Worm (Caenorhabditis elegans) whole organism, early embryonic: Measurements from ENCODE around the gene C06C3.12.

Experiments
- B0310.2 ChIP-seq: sonication (generic microtip); optimal IDR thresholded peaks from 2 replicates; lab custom pipeline; 2016; ENCODE audit warnings: mild to moderate bottlenecking, missing genetic modification characterization, missing compliant biosample characterization
- F13C5.2 ChIP-seq: sonication (generic microtip); optimal IDR thresholded peaks from 2 replicates; lab custom pipeline; 2017; ENCODE audit warnings: mild to moderate bottlenecking, missing genetic modification characterization, inconsistent platforms, missing compliant biosample characterization
- aly-1 ChIP-seq: sonication (generic microtip); optimal IDR thresholded peaks from 2 replicates; lab custom pipeline; 2016; ENCODE audit warnings: missing genetic modification characterization, missing compliant biosample characterization
- ama-1 ChIP-seq: fragments of 150-350 bp; optimal IDR thresholded peaks from 2 replicates; lab custom pipeline; 2014
- ceh-13 ChIP-seq: fragments of 200-800 bp; sonication (Bioruptor generic); optimal IDR thresholded peaks from 2 replicates; lab custom pipeline; 2018; ENCODE audit warnings: mild to moderate bottlenecking, missing genetic modification characterization, missing compliant biosample characterization
- ceh-36 ChIP-seq: sonication (generic microtip); optimal IDR thresholded peaks from 2 replicates; lab custom pipeline; 2016; ENCODE audit warnings: missing genetic modification characterization, inconsistent platforms, missing compliant biosample characterization
- ets-7 ChIP-seq: sonication (generic microtip); optimal IDR thresholded peaks from 2 replicates; lab custom pipeline; 2016; ENCODE audit warnings: missing genotype, missing genetic modification characterization, missing compliant biosample characterization
- flt-1 ChIP-seq: fragments of 200-800 bp; sonication (Bioruptor generic); IDR thresholded peaks from 2 replicates; pipeline ENCODE4 v1.3.6; 2022; ENCODE audit warnings: missing genetic modification characterization, missing compliant biosample characterization
- hmbx-1 ChIP-seq: sonication (generic microtip); optimal IDR thresholded peaks from 2 replicates; lab custom pipeline; 2016; ENCODE audit warnings: mild to moderate bottlenecking, missing genetic modification characterization, missing compliant biosample characterization
- hmg-4 ChIP-seq: fragments of 200-800 bp; sonication (Bioruptor generic); optimal IDR thresholded peaks from 2 replicates; lab custom pipeline; 2018; ENCODE audit warnings: mild to moderate bottlenecking, missing genetic modification characterization, missing compliant biosample characterization
- hnd-1 ChIP-seq: sonication (generic microtip); optimal IDR thresholded peaks from 2 replicates; lab custom pipeline; 2016; ENCODE audit warnings: missing genetic modification characterization, missing compliant biosample characterization
- pes-1 ChIP-seq: fragments of 200-800 bp; sonication (Bioruptor generic); IDR thresholded peaks from 2 replicates; pipeline ENCODE4 v1.3.6; 2022; ENCODE audit warnings: missing genetic modification reagents, missing genetic modification characterization, missing compliant biosample characterization
- scrt-1 ChIP-seq: fragments of 200-800 bp; sonication (Bioruptor generic); IDR thresholded peaks from 2 replicates; pipeline ENCODE4 v1.3.6; 2022; ENCODE audit warnings: missing genetic modification characterization, missing compliant biosample characterization
- sea-1 ChIP-seq: fragments of 200-800 bp; sonication (Bioruptor generic); conservative IDR thresholded peaks from 2 replicates; pipeline ENCODE4 v1.3.6; 2022; ENCODE audit warnings: missing genetic modification characterization, missing compliant biosample characterization
- tbx-11 ChIP-seq: fragments of 200-800 bp; sonication (Bioruptor generic); IDR thresholded peaks from 2 replicates; pipeline ENCODE4 v1.3.6; 2022; ENCODE audit warnings: missing genetic modification characterization, missing compliant biosample characterization
- tbx-37 ChIP-seq: fragments of 200-800 bp; sonication (Bioruptor generic); conservative IDR thresholded peaks from 2 replicates; pipeline ENCODE4 v1.3.6; 2022; ENCODE audit warnings: missing genetic modification reagents, missing genetic modification characterization, missing compliant biosample characterization
- tra-4 ChIP-seq: sonication (generic microtip); optimal IDR thresholded peaks from 2 replicates; lab custom pipeline; 2017; ENCODE audit warnings: missing genetic modification characterization, missing compliant biosample characterization

Gene C06C3.12

ce11 chrII:9352669-9353068 is 22.2 kb upstream of the C06C3.12 start, which contains the start of the genes sdhb-1 and cup-15:
Gene sdhb-1 (minus strand): TSS chrII:9352731.
Gene cup-15 (plus strand): TSS chrII:9353000.
- no peak for TF ChIP-seq tbx-11 (GFP tag; lab: Robert Waterston, UW)
- TF ChIP-seq ceh-36 (tag; lab: Kevin White, UChicago) = no peak
- no peak for TF ChIP-seq hnd-1 (tag; lab: Kevin White, UChicago)
- TF ChIP-seq aly-1 = no peak
- TF ChIP-seq tra-4 (tag; lab: Kevin White, UChicago) = no peak
- no peak for TF ChIP-seq pes-1 (GFP tag; lab: Robert Waterston, UW)
- TF ChIP-seq ama-1 (lab: Kevin White, UChicago) = no peak
- no peak for TF ChIP-seq ceh-13 (GFP tag; lab: Kevin White, UChicago)
- TF ChIP-seq sea-1 (GFP tag; lab: Robert Waterston, UW) = no peak
- TF ChIP-seq hmg-4 = no peak
- no peak for TF ChIP-seq tbx-37
- no peak for TF ChIP-seq scrt-1
- TF ChIP-seq hmbx-1 = no peak
- TF ChIP-seq F13C5.2 (tag; lab: Kevin White, UChicago) = no peak
- TF ChIP-seq ets-7 (tag; lab: Kevin White, UChicago) = no peak
- no peak for TF ChIP-seq B0310.2 (tag; lab: Kevin White, UChicago)
- no peak for TF ChIP-seq flt-1 (GFP tag; lab: Robert Waterston, UW)

- no peak for TF ChIP-seq scrt-1
- peak; percentile 49 for TF ChIP-seq hmg-4
Observed at ce11 chrII:9356723-9357122, 18.2 kb upstream of the C06C3.12 start.

ce11 chrII:9358230-9358629 is 16.7 kb upstream of the C06C3.12 start, which contains the start of gene mel-11:
Gene mel-11 (plus strand): TSS chrII:9358530.
- TF ChIP-seq flt-1 (GFP tag; lab: Robert Waterston, UW) (no peak), tbx-11 (GFP tag; lab: Robert Waterston, UW) (no peak), tra-4 (tag; lab: Kevin White, UChicago) (no peak), F13C5.2 (tag; lab: Kevin White, UChicago) (no peak), tbx-37 (no peak), B0310.2 (tag; lab: Kevin White, UChicago) (no peak), sea-1 (GFP tag; lab: Robert Waterston, UW) (no peak), scrt-1 (no peak), hmg-4 (no peak), ets-7 (tag; lab: Kevin White, UChicago) (no peak), pes-1 (GFP tag; lab: Robert Waterston, UW) (no peak), hnd-1 (tag; lab: Kevin White, UChicago) (no peak), ama-1 (lab: Kevin White, UChicago) (no peak), hmbx-1 (no peak), ceh-13 (GFP tag; lab: Kevin White, UChicago) (no peak), ceh-36 (tag; lab: Kevin White, UChicago) (no peak), aly-1 (no peak)

ce11 chrII:9362249-9362648 is 12.7 kb upstream of the C06C3.12 start:
- TF ChIP-seq ceh-13 (GFP tag; lab: Kevin White, UChicago) (no peak), F13C5.2 (tag; lab: Kevin White, UChicago) (no peak), tbx-11 (GFP tag; lab: Robert Waterston, UW) (no peak), sea-1 (GFP tag; lab: Robert Waterston, UW) (no peak), ama-1 (lab: Kevin White, UChicago) (no peak), hnd-1 (tag; lab: Kevin White, UChicago) (no peak), ets-7 (tag; lab: Kevin White, UChicago) (no peak), hmbx-1 (no peak), hmg-4 (no peak), ceh-36 (tag; lab: Kevin White, UChicago) (no peak), tra-4 (tag; lab: Kevin White, UChicago) (no peak), flt-1 (GFP tag; lab: Robert Waterston, UW) (no peak), B0310.2 (tag; lab: Kevin White, UChicago) (no peak), scrt-1 (no peak), aly-1 (no peak), pes-1 (GFP tag; lab: Robert Waterston, UW) (no peak)

- no peak for TF ChIP-seq F13C5.2 (tag; lab: Kevin White, UChicago)
- no peak for TF ChIP-seq sea-1 (GFP tag; lab: Robert Waterston, UW)
- TF ChIP-seq tra-4 (tag; lab: Kevin White, UChicago) = no peak
- TF ChIP-seq scrt-1 = no peak
- TF ChIP-seq tbx-11 (GFP tag; lab: Robert Waterston, UW) = no peak
- TF ChIP-seq hmbx-1 = no peak
- no peak for TF ChIP-seq pes-1 (GFP tag; lab: Robert Waterston, UW)
- no peak for TF ChIP-seq B0310.2 (tag; lab: Kevin White, UChicago)
- no peak for TF ChIP-seq ceh-36 (tag; lab: Kevin White, UChicago)
- no peak for TF ChIP-seq hnd-1 (tag; lab: Kevin White, UChicago)
- no peak for TF ChIP-seq hmg-4
- no peak for TF ChIP-seq tbx-37
- no peak for TF ChIP-seq flt-1 (GFP tag; lab: Robert Waterston, UW)
- no peak for TF ChIP-seq ama-1 (lab: Kevin White, UChicago)
Observed at ce11 chrII:9369394-9369793, 5.5 kb upstream of the C06C3.12 start.

ce11 chrII:9372393-9372792 is 2.5 kb upstream of the C06C3.12 start, which contains the start of gene C06C3.3:
Gene C06C3.3 (minus strand): TSS chrII:9372493.
- no peak for TF ChIP-seq hmbx-1
- no peak for TF ChIP-seq tbx-37
- no peak for TF ChIP-seq aly-1
- no peak for TF ChIP-seq B0310.2 (tag; lab: Kevin White, UChicago)
- no peak for TF ChIP-seq tra-4 (tag; lab: Kevin White, UChicago)
- TF ChIP-seq scrt-1 = no peak
- TF ChIP-seq hnd-1 (tag; lab: Kevin White, UChicago) = no peak
- TF ChIP-seq ets-7 (tag; lab: Kevin White, UChicago) = no peak
- TF ChIP-seq tbx-11 (GFP tag; lab: Robert Waterston, UW) = no peak
- no peak for TF ChIP-seq F13C5.2 (tag; lab: Kevin White, UChicago)
- no peak for TF ChIP-seq flt-1 (GFP tag; lab: Robert Waterston, UW)
- TF ChIP-seq sea-1 (GFP tag; lab: Robert Waterston, UW) = no peak
- no peak for TF ChIP-seq ceh-13 (GFP tag; lab: Kevin White, UChicago)
- no peak for TF ChIP-seq ama-1 (lab: Kevin White, UChicago)
- no peak for TF ChIP-seq hmg-4
- TF ChIP-seq ceh-36 (tag; lab: Kevin White, UChicago) = no peak
- TF ChIP-seq pes-1 (GFP tag; lab: Robert Waterston, UW) = no peak

- no peak for TF ChIP-seq hmg-4
Observed at ce11 chrII:9372991-9373390, 1.9 kb upstream of the C06C3.12 start, which contains the start of gene C06C3.4. Gene C06C3.4 (plus strand): TSS chrII:9373291.
